Fruit fly (Drosophila melanogaster): Measurements from ENCODE around the gene RpL17.
A peak's percentile ranks its signal among the peaks of the same experiment; 100 is the strongest.

Gene RpL17

DNA sequence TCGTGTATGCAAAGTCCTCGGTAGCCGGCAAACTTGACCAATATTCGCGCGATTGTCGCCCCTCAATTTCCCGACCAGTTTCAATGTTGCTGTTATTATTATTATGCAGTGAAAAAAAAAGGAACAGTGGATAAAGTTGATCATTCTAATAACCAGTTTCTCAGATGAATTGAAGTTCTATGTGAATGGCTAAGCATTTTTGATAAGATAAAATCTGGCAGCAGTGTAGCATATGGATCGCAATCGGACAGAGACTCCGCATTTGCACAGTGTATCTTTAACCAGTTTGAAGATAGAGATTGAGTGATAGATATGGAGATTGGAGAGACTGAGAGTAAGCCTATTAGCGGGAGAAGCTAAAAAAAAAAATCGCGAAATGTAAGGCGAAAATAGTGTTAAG is 49.4 kb upstream of the RpL17 start (continued):
- TF ChIP-seq bbx (GFP tag; IDR thresholded peaks at IDR 0.05; ENCODE audit: partially characterized antibody) (no peak), Hsf (GFP tag; optimal IDR thresholded peaks at IDR 0.05) (peak; percentile 71), gsb (GFP tag; IDR thresholded peaks at IDR 0.05) (peak; percentile 66; the same call in 1 of the 2 replicates), CG11093 (GFP tag; IDR thresholded peaks at IDR 0.05) (peak; percentile 52; the same call in 2 of the 3 replicates), lmd (GFP tag; IDR thresholded peaks at IDR 0.05) (peak; percentile 82), CG3995 (GFP tag; optimal IDR thresholded peaks at IDR 0.05) (peak; percentile 51)

- no peak for TF ChIP-seq D19B (GFP tag; optimal IDR thresholded peaks at IDR 0.05)
- peak; percentile 27 for TF ChIP-seq Drgx (GFP tag; IDR thresholded peaks at IDR 0.05)
- no peak for TF ChIP-seq az2 (GFP tag; optimal IDR thresholded peaks at IDR 0.05)
- peak; percentile 22; the same call in 1 of the 2 replicates for TF ChIP-seq H2.0 (GFP tag; IDR thresholded peaks at IDR 0.05)
- no peak for TF ChIP-seq CG1647 (GFP tag; optimal IDR thresholded peaks at IDR 0.05)
- 0 out of 2 replicates have a peak, but pooled peaks have one; percentile 20 for TF ChIP-seq CG14014 (GFP tag; IDR thresholded peaks at IDR 0.05)
- TF ChIP-seq CG17802 (tag; optimal IDR thresholded peaks at IDR 0.05), result no peak
- TF ChIP-seq D19A (tag; optimal IDR thresholded peaks at IDR 0.05), result no peak
- no peak for TF ChIP-seq vfl (GFP tag; optimal IDR thresholded peaks at IDR 0.05)
- TF ChIP-seq BtbVII (GFP tag; optimal IDR thresholded peaks at IDR 0.05), result no peak
- no peak for TF ChIP-seq Fer2 (tag; optimal IDR thresholded peaks at IDR 0.05)
- no peak for TF ChIP-seq fd64A (GFP tag; optimal IDR thresholded peaks at IDR 0.05)
- TF ChIP-seq lmd (GFP tag; IDR thresholded peaks at IDR 0.05), result peak; percentile 33; the same call in 1 of the 2 replicates
- no peak for TF ChIP-seq CG8359 (GFP tag; optimal IDR thresholded peaks at IDR 0.05; ENCODE audit: borderline replicate concordance)
- TF ChIP-seq dmrt99B (tag; optimal IDR thresholded peaks at IDR 0.05), result no peak
- TF ChIP-seq slbo (GFP tag; IDR thresholded peaks at IDR 0.05), result peak; percentile 54
- no peak for TF ChIP-seq Scr (GFP tag; IDR thresholded peaks at IDR 0.05; ENCODE audit: partially characterized antibody)
- TF ChIP-seq Stat92E (GFP tag; optimal IDR thresholded peaks at IDR 0.05), result no peak
- no peak for TF ChIP-seq CG7786 (GFP tag; optimal IDR thresholded peaks at IDR 0.05)
- no peak for TF ChIP-seq Atf6 (GFP tag; IDR thresholded peaks at IDR 0.05)
- peak; percentile 58 for TF ChIP-seq sisA (GFP tag; IDR thresholded peaks at IDR 0.05)
- peak; percentile 68 for TF ChIP-seq Rfx (GFP tag; IDR thresholded peaks at IDR 0.05)
- TF ChIP-seq wdn (GFP tag; IDR thresholded peaks at IDR 0.05), result no peak
- no peak for TF ChIP-seq CG1024 (GFP tag; IDR thresholded peaks at IDR 0.05)
- TF ChIP-seq CG6683 (GFP tag; optimal IDR thresholded peaks at IDR 0.05), result no peak
- TF ChIP-seq CG6765 (GFP tag; optimal IDR thresholded peaks at IDR 0.05), result no peak
- no peak for TF ChIP-seq oc (tag; optimal IDR thresholded peaks at IDR 0.05)
- 0 out of 3 replicates have a peak, but pooled peaks have one; percentile 9 for TF ChIP-seq Aef1 (GFP tag; IDR thresholded peaks at IDR 0.05)
- no peak for TF ChIP-seq Nf-YB (GFP tag; optimal IDR thresholded peaks at IDR 0.05)
- TF ChIP-seq CG1602 (GFP tag; optimal IDR thresholded peaks at IDR 0.05), result no peak
- TF ChIP-seq CG13424 (tag; optimal IDR thresholded peaks at IDR 0.05), result no peak
- no peak for TF ChIP-seq z (GFP tag; IDR thresholded peaks at IDR 0.05)
- TF ChIP-seq sim (GFP tag; IDR thresholded peaks at IDR 0.05), result no peak
- peak; percentile 7; the same call in 1 of the 4 replicates for TF ChIP-seq Gug (GFP tag; IDR thresholded peaks at IDR 0.05)
- TF ChIP-seq ap (GFP tag; IDR thresholded peaks at IDR 0.05), result no peak
- no peak for TF ChIP-seq CG2202 (tag; optimal IDR thresholded peaks at IDR 0.05)
- TF ChIP-seq CG9609 (GFP tag; optimal IDR thresholded peaks at IDR 0.05), result no peak
- no peak for TF ChIP-seq pan (optimal IDR thresholded peaks at IDR 0.05)
- TF ChIP-seq pan (GFP tag; optimal IDR thresholded peaks at IDR 0.05 in 1 of 2, IDR thresholded peaks at IDR 0.05 in 1 of 2), result peak in 1 of 2 experiments; percentile 28
- TF ChIP-seq CG10543 (GFP tag; optimal IDR thresholded peaks at IDR 0.05), result no peak
- no peak for TF ChIP-seq NK7.1 (GFP tag; optimal IDR thresholded peaks at IDR 0.05)
- no peak for TF ChIP-seq CG15073 (GFP tag; optimal IDR thresholded peaks at IDR 0.05)
- TF ChIP-seq CG7987 (GFP tag; optimal IDR thresholded peaks at IDR 0.05), result no peak
- TF ChIP-seq CG4707 (GFP tag; optimal IDR thresholded peaks at IDR 0.05), result no peak
- TF ChIP-seq CG9932 (GFP tag; IDR thresholded peaks at IDR 0.05), result peak; percentile 43
These were observed 48.9 kb upstream of the RpL17 start for dm6 chrX:6792891-6793290.

All from whole organism, embryonic.